Worm (Caenorhabditis elegans): ENCODE measurements around the gene col-115.

ce11 chrIV:8008137-8008536, 19.7 kb downstream of the col-115 start:
- TF ChIP-seq nhr-76 (tag; optimal IDR thresholded peaks at IDR 0.05) (no peak), pha-4 (GFP tag; IDR thresholded peaks at IDR 0.05) (no peak), pha-4 (tag; optimal IDR thresholded peaks at IDR 0.05) (no peak)

Measured in whole organism, L4 larva.